Fruit fly (Drosophila melanogaster) S2 (cell line): ENCODE data around the gene GluRIIA.

Experiments used
- CG8478 ChIP-seq: fragments of >200 bp; optimal IDR thresholded peaks from 2 replicates; lab custom pipeline; 2018
- CTCF ChIP-seq, 2 experiments: fragments of >200 bp; optimal IDR thresholded peaks; 2 replicates each; lab custom pipeline; 2018

- no peak for TF ChIP-seq CG8478
- no peak for TF ChIP-seq CTCF (optimal IDR thresholded peaks at IDR 0.05; lab: Kevin White, UChicago)
Measured at dm6 chr2L:5567103-5567502, 12.2 kb downstream of the GluRIIA start.
